Fruit fly (Drosophila melanogaster): ENCODE results near the gene Obp18a.

Gene Obp18a

DNA sequence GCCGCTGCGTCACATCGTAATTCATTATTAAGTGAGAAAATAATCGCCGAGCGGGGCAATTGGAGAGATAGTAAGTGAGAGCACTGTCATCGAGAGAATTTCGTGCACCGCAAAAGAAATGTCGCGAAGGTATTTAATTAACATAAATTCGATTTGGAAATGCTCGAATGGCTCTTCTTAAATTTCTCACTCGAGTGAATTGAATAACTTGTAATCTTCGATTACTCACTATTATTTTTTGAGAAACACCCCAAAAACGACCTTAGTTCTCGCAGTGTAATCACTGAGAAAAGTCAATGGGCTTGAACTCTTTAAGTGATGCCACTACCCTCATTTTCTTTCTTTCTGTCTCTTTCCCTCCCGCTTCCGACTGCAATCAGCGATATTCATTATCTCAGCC, 19.3 kb upstream of the Obp18a start (continued):
- TF ChIP-seq Chrac-16 (GFP tag; optimal IDR thresholded peaks at IDR 0.05): peak; percentile 87
- TF ChIP-seq CG6654 (GFP tag; optimal IDR thresholded peaks at IDR 0.05): peak; percentile 62
- TF ChIP-seq CG10431 (GFP tag; optimal IDR thresholded peaks at IDR 0.05): peak; percentile 45
- TF ChIP-seq Ets97D (GFP tag; optimal IDR thresholded peaks at IDR 0.05): peak; percentile 70
- TF ChIP-seq MESR4 (GFP tag; optimal IDR thresholded peaks at IDR 0.05): peak; percentile 6
- no peak for TF ChIP-seq CG11085 (GFP tag; IDR thresholded peaks at IDR 0.05)
- peak; percentile 91 for TF ChIP-seq CG7839 (tag; optimal IDR thresholded peaks at IDR 0.05)
- TF ChIP-seq CG33557 (GFP tag; optimal IDR thresholded peaks at IDR 0.05): peak; percentile 93
- no peak for TF ChIP-seq prd (optimal IDR thresholded peaks at IDR 0.05)
- TF ChIP-seq prd (GFP tag; IDR thresholded peaks at IDR 0.05): peak; percentile 93
- no peak for TF ChIP-seq Dfd (GFP tag; optimal IDR thresholded peaks at IDR 0.05)
- peak; percentile 27; the same call in 1 of the 2 replicates for TF ChIP-seq klu (GFP tag; IDR thresholded peaks at IDR 0.05)
- TF ChIP-seq Bdp1 (GFP tag; optimal IDR thresholded peaks at IDR 0.05): peak; percentile 56
- TF ChIP-seq CG6254 (GFP tag; optimal IDR thresholded peaks at IDR 0.05): peak; percentile 91
- no peak for TF ChIP-seq CG7928 (GFP tag; optimal IDR thresholded peaks at IDR 0.05)
- peak; percentile 51 for TF ChIP-seq nau (GFP tag; optimal IDR thresholded peaks at IDR 0.05)
- TF ChIP-seq tio (GFP tag; optimal IDR thresholded peaks at IDR 0.05): peak; percentile 78
- TF ChIP-seq twi (tag; optimal IDR thresholded peaks at IDR 0.05): peak; percentile 76
- no peak for TF ChIP-seq CG42726 (GFP tag; IDR thresholded peaks at IDR 0.05; ENCODE audit: partially characterized antibody)
- TF ChIP-seq Atf-2 (GFP tag; optimal IDR thresholded peaks at IDR 0.05): peak; percentile 81
- TF ChIP-seq CG17568 (GFP tag; optimal IDR thresholded peaks at IDR 0.05): peak; percentile 75
- TF ChIP-seq CG11456 (GFP tag; IDR thresholded peaks at IDR 0.05): peak; percentile 66; the same call in 1 of the 3 replicates
- peak; percentile 40; the same call in 1 of the 3 replicates for TF ChIP-seq C15 (GFP tag; IDR thresholded peaks at IDR 0.05)
- peak; percentile 70 for TF ChIP-seq stc (GFP tag; IDR thresholded peaks at IDR 0.05)
- TF ChIP-seq CG10321 (GFP tag; IDR thresholded peaks at IDR 0.05): no peak
- TF ChIP-seq lola (GFP tag; optimal IDR thresholded peaks at IDR 0.05): peak in 1 of 3 experiments; percentile 94
- peak; percentile 45 for TF ChIP-seq CG15269 (tag; optimal IDR thresholded peaks at IDR 0.05)
- TF ChIP-seq Dip2 (GFP tag; IDR thresholded peaks at IDR 0.05): no peak
- peak; percentile 46 for TF ChIP-seq scrt (GFP tag; optimal IDR thresholded peaks at IDR 0.05)
- TF ChIP-seq chinmo (GFP tag; IDR thresholded peaks at IDR 0.05; ENCODE audit: partially characterized antibody): no peak
- peak; percentile 90 for TF ChIP-seq CG17359 (tag; optimal IDR thresholded peaks at IDR 0.05)
- TF ChIP-seq CG6765 (GFP tag; optimal IDR thresholded peaks at IDR 0.05): no peak
- peak; percentile 96 for TF ChIP-seq CG1603 (tag; optimal IDR thresholded peaks at IDR 0.05)
- peak; percentile 6 for TF ChIP-seq Hand (GFP tag; optimal IDR thresholded peaks at IDR 0.05)
- TF ChIP-seq wor (GFP tag; IDR thresholded peaks at IDR 0.05): peak; percentile 78
- TF ChIP-seq Hr78 (GFP tag; optimal IDR thresholded peaks at IDR 0.05): peak in 1 of 2 experiments; percentile 66
- peak; percentile 80 for TF ChIP-seq CG30403 (GFP tag; optimal IDR thresholded peaks at IDR 0.05)
- peak; percentile 73 for TF ChIP-seq CG12155 (GFP tag; optimal IDR thresholded peaks at IDR 0.05)
- TF ChIP-seq bsh (GFP tag; optimal IDR thresholded peaks at IDR 0.05): peak; percentile 85 to 96
- peak; percentile 86 for TF ChIP-seq CG12236 (GFP tag; optimal IDR thresholded peaks at IDR 0.05)
- peak; percentile 91 for TF ChIP-seq CG8924 (tag; optimal IDR thresholded peaks at IDR 0.05)
- TF ChIP-seq Spps (tag; optimal IDR thresholded peaks at IDR 0.05): peak; percentile 91
- TF ChIP-seq cas (GFP tag; IDR thresholded peaks at IDR 0.05): no peak
- TF ChIP-seq CG2875 (GFP tag; optimal IDR thresholded peaks at IDR 0.05): peak; percentile 87
- TF ChIP-seq CG8359 (GFP tag; optimal IDR thresholded peaks at IDR 0.05; ENCODE audit: borderline replicate concordance): peak; percentile 76
- TF ChIP-seq CG16779 (GFP tag; IDR thresholded peaks at IDR 0.05): no peak
- TF ChIP-seq Hr39 (optimal IDR thresholded peaks at IDR 0.05): no peak
- TF ChIP-seq CHES-1-like (GFP tag; optimal IDR thresholded peaks at IDR 0.05): peak; percentile 83
- no peak for TF ChIP-seq CG13287 (GFP tag; IDR thresholded peaks at IDR 0.05; ENCODE audit: partially characterized antibody)
- TF ChIP-seq CG1233 (GFP tag; optimal IDR thresholded peaks at IDR 0.05): peak; percentile 75
